Fruit fly (Drosophila melanogaster) whole organism, adult: ENCODE data around the gene CG9777.
A peak's percentile ranks its signal among the peaks of the same experiment; 100 is the strongest.

Experiments
- CG11617 ChIP-seq: fragments of 200-800 bp; sonication (Bioruptor generic); optimal IDR thresholded peaks from 2 replicates; lab custom pipeline; 2017; ENCODE audit warnings: mild to moderate bottlenecking, missing biosample characterization, missing genetic modification reagents, missing genetic modification characterization
- CG12768 ChIP-seq: fragments of 200-800 bp; sonication (Bioruptor generic); optimal IDR thresholded peaks from 2 replicates; lab custom pipeline; 2017; ENCODE audit warnings: missing biosample characterization, missing genetic modification characterization, mild to moderate bottlenecking, moderate library complexity, missing genetic modification reagents
- CG14711 ChIP-seq: fragments of 200-800 bp; sonication (Bioruptor generic); optimal IDR thresholded peaks from 2 replicates; lab custom pipeline; 2018; ENCODE audit warnings: missing biosample characterization, mild to moderate bottlenecking, missing genetic modification characterization, moderate library complexity
- CG1620 ChIP-seq: fragments of 200-800 bp; sonication (Bioruptor generic); optimal IDR thresholded peaks from 2 replicates; lab custom pipeline; 2016; ENCODE audit warnings: missing biosample characterization, missing genetic modification characterization
- CG33017 ChIP-seq: fragments of 200-800 bp; sonication (Bioruptor generic); optimal IDR thresholded peaks from 2 replicates; lab custom pipeline; 2018; ENCODE audit warnings: missing biosample characterization, mild to moderate bottlenecking, missing genetic modification characterization, moderate library complexity
- CG5204 ChIP-seq: fragments of 200-800 bp; sonication (Bioruptor generic); optimal IDR thresholded peaks from 2 replicates; lab custom pipeline; 2016; ENCODE audit warnings: missing biosample characterization, missing genetic modification characterization
- CG7045 ChIP-seq: fragments of 200-800 bp; sonication (Bioruptor generic); optimal IDR thresholded peaks from 2 replicates; lab custom pipeline; 2017; ENCODE audit warnings: missing biosample characterization, mild to moderate bottlenecking, missing genetic modification characterization
- CG7101 ChIP-seq: fragments of 200-800 bp; sonication (Bioruptor generic); optimal IDR thresholded peaks from 2 replicates; lab custom pipeline; 2018; ENCODE audit warnings: missing biosample characterization, mild to moderate bottlenecking, missing genetic modification characterization, moderate library complexity
- Clk ChIP-seq: fragments of 200-800 bp; sonication (Bioruptor generic); optimal IDR thresholded peaks from 2 replicates; lab custom pipeline; 2017; ENCODE audit warnings: missing biosample characterization, missing genetic modification characterization
- Crg-1 ChIP-seq: fragments of 200-800 bp; sonication (Bioruptor generic); optimal IDR thresholded peaks from 2 replicates; lab custom pipeline; 2016; ENCODE audit warnings: missing biosample characterization, missing genetic modification characterization
- Hr96 ChIP-seq: fragments of 200-800 bp; sonication (Bioruptor generic); optimal IDR thresholded peaks from 2 replicates; lab custom pipeline; 2016; ENCODE audit warnings: missing biosample characterization, missing genetic modification characterization
- Mnt ChIP-seq: fragments of 200-800 bp; sonication (Bioruptor generic); optimal IDR thresholded peaks from 2 replicates; lab custom pipeline; 2016; ENCODE audit warnings: missing biosample characterization, mild to moderate bottlenecking, missing genetic modification characterization
- bab1 ChIP-seq: fragments of 200-800 bp; sonication (Bioruptor generic); optimal IDR thresholded peaks from 3 replicates; lab custom pipeline; 2019; ENCODE audit warnings: missing biosample characterization, mild to moderate bottlenecking, missing genetic modification characterization, moderate library complexity
- cic ChIP-seq: fragments of 200-800 bp; sonication (Bioruptor generic); optimal IDR thresholded peaks from 2 replicates; lab custom pipeline; 2017; ENCODE audit warnings: missing biosample characterization, mild to moderate bottlenecking, missing genetic modification characterization, moderate library complexity
- cnc ChIP-seq, 2 experiments: fragments of >200 bp; optimal IDR thresholded peaks; 2 replicates each; lab custom pipeline; 2017
- kay ChIP-seq: fragments of 200-800 bp; sonication (Bioruptor generic); peaks from one replicate; lab custom pipeline; 2016; ENCODE audit warnings: missing biosample characterization, missing genetic modification characterization, borderline replicate concordance
- ovo ChIP-seq: fragments of 200-800 bp; sonication (Bioruptor generic); optimal IDR thresholded peaks from 2 replicates; lab custom pipeline; 2016; ENCODE audit warnings: missing biosample characterization, missing genetic modification characterization
- pad ChIP-seq: fragments of 200-800 bp; sonication (Bioruptor generic); optimal IDR thresholded peaks from 3 replicates; lab custom pipeline; 2017; ENCODE audit warnings: missing biosample characterization, missing genetic modification characterization, mild to moderate bottlenecking, moderate library complexity, missing genetic modification reagents
- tj ChIP-seq: fragments of 200-800 bp; sonication (Bioruptor generic); optimal IDR thresholded peaks from 3 replicates; lab custom pipeline; 2017; ENCODE audit warnings: missing biosample characterization, mild to moderate bottlenecking, missing genetic modification characterization, moderate library complexity
- toe ChIP-seq: fragments of 200-800 bp; sonication (Bioruptor generic); optimal IDR thresholded peaks from 2 replicates; lab custom pipeline; 2016; ENCODE audit warnings: missing biosample characterization, missing genetic modification characterization

CG9777 gene

dm6 chrX:16637106-16637590 is 5.1 kb upstream of the CG9777 start, which contains the start of gene Rok:
Gene Rok (minus strand): TSS chrX:16637414.
- TF ChIP-seq CG12768 (no peak), CG1620 (GFP tag; lab: Kevin White, UChicago) (no peak), CG11617 (GFP tag; lab: Kevin White, UChicago) (no peak), ovo (GFP tag; lab: Kevin White, UChicago) (no peak), CG5204 (GFP tag; lab: Kevin White, UChicago) (no peak), Hr96 (no peak), Crg-1 (no peak), cnc (optimal IDR thresholded peaks at IDR 0.05; lab: Kevin White, UChicago) (no peak), bab1 (GFP tag; lab: Kevin White, UChicago) (no peak), toe (no peak), CG7045 (GFP tag; lab: Kevin White, UChicago) (no peak), CG14711 (no peak), CG33017 (tag; lab: Kevin White, UChicago) (no peak), CG7101 (tag; lab: Kevin White, UChicago) (no peak), cic (GFP tag; lab: Kevin White, UChicago) (peak; percentile 30), Clk (no peak), pad (GFP tag; lab: Kevin White, UChicago) (no peak), tj (GFP tag; lab: Kevin White, UChicago) (peak; percentile 41)

dm6 chrX:16633181-16633957 is 1.3 kb upstream of the CG9777 start:
- TF ChIP-seq pad (GFP tag; lab: Kevin White, UChicago) = peak; percentile 10
- TF ChIP-seq Hr96 = peak; percentile 29
- no peak for TF ChIP-seq ovo (GFP tag; lab: Kevin White, UChicago)
- TF ChIP-seq Clk = no peak
- TF ChIP-seq CG5204 (GFP tag; lab: Kevin White, UChicago) = peak; percentile 22
- no peak for TF ChIP-seq CG14711
- peak; percentile 6 for TF ChIP-seq CG7045 (GFP tag; lab: Kevin White, UChicago)
- TF ChIP-seq kay = no peak
- peak; percentile 39 for TF ChIP-seq tj (GFP tag; lab: Kevin White, UChicago)
- peak; percentile 8 for TF ChIP-seq toe
- peak; percentile 97 for TF ChIP-seq Mnt (GFP tag; lab: Kevin White, UChicago)
- TF ChIP-seq cic (GFP tag; lab: Kevin White, UChicago) = peak; percentile 78
- TF ChIP-seq CG11617 (GFP tag; lab: Kevin White, UChicago) = peak; percentile 11
- no peak for TF ChIP-seq cnc (optimal IDR thresholded peaks at IDR 0.05; lab: Kevin White, UChicago)
- no peak for TF ChIP-seq bab1 (GFP tag; lab: Kevin White, UChicago)
- peak; percentile 96 for TF ChIP-seq CG12768
- no peak for TF ChIP-seq Crg-1
- no peak for TF ChIP-seq CG7101 (tag; lab: Kevin White, UChicago)
- peak; percentile 1 for TF ChIP-seq CG33017 (tag; lab: Kevin White, UChicago)
- no peak for TF ChIP-seq CG1620 (GFP tag; lab: Kevin White, UChicago)

dm6 chrX:16624519-16624918 is 7.5 kb downstream of the CG9777 start:
- no peak for TF ChIP-seq CG7101 (tag; lab: Kevin White, UChicago)
- no peak for TF ChIP-seq CG1620 (GFP tag; lab: Kevin White, UChicago)
- TF ChIP-seq toe = no peak
- no peak for TF ChIP-seq bab1 (GFP tag; lab: Kevin White, UChicago)
- TF ChIP-seq pad (GFP tag; lab: Kevin White, UChicago) = no peak
- no peak for TF ChIP-seq Hr96
- TF ChIP-seq CG11617 (GFP tag; lab: Kevin White, UChicago) = no peak

dm6 chrX:16623524-16623923 is 8.5 kb downstream of the CG9777 start:
- TF ChIP-seq CG14711 = no peak
- no peak for TF ChIP-seq Mnt (GFP tag; lab: Kevin White, UChicago)
- no peak for TF ChIP-seq ovo (GFP tag; lab: Kevin White, UChicago)

dm6 chrX:16621462-16621861 is 10.6 kb downstream of the CG9777 start, which contains the start of gene CG9782:
Gene CG9782 (minus strand): TSS chrX:16621589.
- TF ChIP-seq Hr96 = no peak
- no peak for TF ChIP-seq CG1620 (GFP tag; lab: Kevin White, UChicago)
- TF ChIP-seq cnc (optimal IDR thresholded peaks at IDR 0.05; lab: Kevin White, UChicago) = no peak
- no peak for TF ChIP-seq CG11617 (GFP tag; lab: Kevin White, UChicago)
- no peak for TF ChIP-seq CG7101 (tag; lab: Kevin White, UChicago)
- no peak for TF ChIP-seq CG5204 (GFP tag; lab: Kevin White, UChicago)
- TF ChIP-seq Clk = no peak
- TF ChIP-seq bab1 (GFP tag; lab: Kevin White, UChicago) = no peak
- TF ChIP-seq CG12768 = no peak
- TF ChIP-seq Mnt (GFP tag; lab: Kevin White, UChicago) = no peak
- no peak for TF ChIP-seq tj (GFP tag; lab: Kevin White, UChicago)
- TF ChIP-seq CG33017 (tag; lab: Kevin White, UChicago) = no peak
- no peak for TF ChIP-seq Crg-1
- TF ChIP-seq CG7045 (GFP tag; lab: Kevin White, UChicago) = no peak
- no peak for TF ChIP-seq CG14711
- no peak for TF ChIP-seq cic (GFP tag; lab: Kevin White, UChicago)

- no peak for TF ChIP-seq CG14711
- no peak for TF ChIP-seq CG11617 (GFP tag; lab: Kevin White, UChicago)
- TF ChIP-seq cic (GFP tag; lab: Kevin White, UChicago) = no peak
- no peak for TF ChIP-seq pad (GFP tag; lab: Kevin White, UChicago)
- TF ChIP-seq cnc (optimal IDR thresholded peaks at IDR 0.05; lab: Kevin White, UChicago) = no peak
- no peak for TF ChIP-seq CG12768
- no peak for TF ChIP-seq CG7101 (tag; lab: Kevin White, UChicago)
- no peak for TF ChIP-seq kay
- no peak for TF ChIP-seq Crg-1
- no peak for TF ChIP-seq Hr96
Measured at dm6 chrX:16618724-16619123, 13.3 kb downstream of the CG9777 start.
